Fruit fly (Drosophila melanogaster) whole organism, embryonic: ENCODE data around the gene Eip75B.

Experiments
- Abd-B ChIP-seq: fragments of 200-800 bp; sonication (Bioruptor generic); optimal IDR thresholded peaks from 2 replicates; lab custom pipeline; 2018; ENCODE audit warnings: missing biosample characterization, mild to moderate bottlenecking, missing genetic modification characterization, moderate library complexity
- Adf1 ChIP-seq: fragments of 200-800 bp; sonication (Bioruptor generic); IDR thresholded peaks from 2 replicates; pipeline ENCODE4 v1.3.6; 2022; ENCODE audit warnings: missing biosample characterization, missing genetic modification characterization
- Aef1 ChIP-seq: fragments of 200-800 bp; sonication (Bioruptor generic); IDR thresholded peaks from 3 replicates; pipeline ENCODE4 v1.3.6; 2022; ENCODE audit warnings: missing biosample characterization, missing genetic modification characterization
- Bdp1 ChIP-seq: fragments of 200-800 bp; sonication (Bioruptor generic); optimal IDR thresholded peaks from 3 replicates; lab custom pipeline; 2016; ENCODE audit warnings: missing biosample characterization, missing genetic modification characterization
- CG10274 ChIP-seq: fragments of 200-800 bp; sonication (Bioruptor generic); optimal IDR thresholded peaks from 3 replicates; lab custom pipeline; 2017; ENCODE audit warnings: missing biosample characterization, mild to moderate bottlenecking, missing genetic modification characterization
- CG11085 ChIP-seq: fragments of 200-800 bp; sonication (Bioruptor generic); IDR thresholded peaks from 2 replicates; pipeline ENCODE4 v1.3.6; 2022; ENCODE audit warnings: missing biosample characterization, missing genetic modification characterization
- CG11093 ChIP-seq: fragments of 200-800 bp; sonication (Bioruptor generic); IDR thresholded peaks from 3 replicates; pipeline ENCODE4 v1.3.6; 2022; ENCODE audit warnings: missing biosample characterization, missing genetic modification characterization
- CG14965 ChIP-seq: fragments of 200-800 bp; sonication (Bioruptor generic); optimal IDR thresholded peaks from 2 replicates; lab custom pipeline; 2016; ENCODE audit warnings: missing biosample characterization, missing genetic modification characterization, borderline replicate concordance
- CG15601 ChIP-seq: fragments of 200-800 bp; sonication (Bioruptor generic); optimal IDR thresholded peaks from 3 replicates; lab custom pipeline; 2019; ENCODE audit warnings: missing biosample characterization, mild to moderate bottlenecking, missing genetic modification characterization, moderate library complexity
- CG2875 ChIP-seq: fragments of 200-800 bp; sonication (Bioruptor generic); optimal IDR thresholded peaks from 2 replicates; lab custom pipeline; 2017; ENCODE audit warnings: missing biosample characterization, mild to moderate bottlenecking, missing genetic modification characterization, missing genetic modification reagents
- CG4328 ChIP-seq: fragments of 200-800 bp; sonication (Bioruptor generic); optimal IDR thresholded peaks from 3 replicates; lab custom pipeline; 2017; ENCODE audit warnings: missing biosample characterization, missing genetic modification reagents, missing genetic modification characterization
- CG6765 ChIP-seq: fragments of 200-800 bp; sonication (Bioruptor generic); optimal IDR thresholded peaks from 3 replicates; lab custom pipeline; 2017; ENCODE audit warnings: missing biosample characterization, mild to moderate bottlenecking, missing genetic modification characterization
- CG7372 ChIP-seq: fragments of 200-800 bp; sonication (Bioruptor generic); IDR thresholded peaks from 2 replicates; pipeline ENCODE4 v1.3.6; 2022; ENCODE audit warnings: missing biosample characterization, missing genetic modification characterization
- CG7963 ChIP-seq: fragments of 200-800 bp; sonication (Bioruptor generic); IDR thresholded peaks from 3 replicates; pipeline ENCODE4 v1.3.6; 2022; ENCODE audit warnings: missing biosample characterization, missing genetic modification characterization; ENCODE audit not compliant: partially characterized antibody
- CG8388 ChIP-seq: fragments of 200-800 bp; sonication (Bioruptor generic); optimal IDR thresholded peaks from 2 replicates; lab custom pipeline; 2019; ENCODE audit warnings: missing biosample characterization, mild to moderate bottlenecking, missing genetic modification characterization, moderate library complexity
- CG8478 ChIP-seq: fragments of >200 bp; optimal IDR thresholded peaks from 2 replicates; lab custom pipeline; 2018
- CG8765 ChIP-seq: fragments of 200-800 bp; sonication (Bioruptor generic); IDR thresholded peaks from 2 replicates; pipeline ENCODE4 v1.3.6; 2022; ENCODE audit warnings: missing biosample characterization, missing genetic modification characterization
- CG8944 ChIP-seq: fragments of 200-800 bp; sonication (Bioruptor generic); optimal IDR thresholded peaks from 3 replicates; lab custom pipeline; 2016; ENCODE audit warnings: missing biosample characterization, missing genetic modification characterization
- CG9437 ChIP-seq: fragments of 200-800 bp; sonication (Bioruptor generic); optimal IDR thresholded peaks from 2 replicates; lab custom pipeline; 2018; ENCODE audit warnings: missing biosample characterization, mild to moderate bottlenecking, missing genetic modification characterization
- CG9609 ChIP-seq: fragments of 200-800 bp; sonication (Bioruptor generic); optimal IDR thresholded peaks from 3 replicates; lab custom pipeline; 2016; ENCODE audit warnings: missing biosample characterization, missing genetic modification characterization
- CG9797 ChIP-seq: fragments of 200-800 bp; sonication (Bioruptor generic); optimal IDR thresholded peaks from 3 replicates; lab custom pipeline; 2018; ENCODE audit warnings: missing biosample characterization, mild to moderate bottlenecking, missing genetic modification characterization
- CrebB ChIP-seq: fragments of 200-800 bp; sonication (Bioruptor generic); optimal IDR thresholded peaks from 3 replicates; lab custom pipeline; 2018; ENCODE audit warnings: missing biosample characterization, mild to moderate bottlenecking, missing genetic modification characterization
- Ets65A ChIP-seq: fragments of 200-800 bp; sonication (Bioruptor generic); peaks from one replicate; lab custom pipeline; 2016; ENCODE audit warnings: missing biosample characterization, missing genetic modification characterization
- Fer1 ChIP-seq: fragments of 200-800 bp; sonication (Bioruptor generic); optimal IDR thresholded peaks from 2 replicates; lab custom pipeline; 2017; ENCODE audit warnings: missing biosample characterization, mild to moderate bottlenecking, missing genetic modification characterization
- H15 ChIP-seq: fragments of 200-800 bp; sonication (Bioruptor generic); IDR thresholded peaks from 3 replicates; pipeline ENCODE4 v1.3.6; 2022; ENCODE audit warnings: missing biosample characterization, missing genetic modification characterization
- HmgZ ChIP-seq: fragments of 200-800 bp; sonication (Bioruptor generic); optimal IDR thresholded peaks from 2 replicates; lab custom pipeline; 2018; ENCODE audit warnings: missing biosample characterization, mild to moderate bottlenecking, missing genetic modification characterization
- Mad ChIP-seq: fragments of 200-800 bp; sonication (Bioruptor generic); optimal IDR thresholded peaks from 2 replicates; lab custom pipeline; 2016; ENCODE audit warnings: missing biosample characterization, missing genetic modification characterization
- Med ChIP-seq: fragments of 200-800 bp; sonication (Bioruptor generic); peaks from one replicate; lab custom pipeline; 2016; ENCODE audit warnings: missing biosample characterization, missing genetic modification characterization, mild to moderate bottlenecking, inconsistent platforms, moderate library complexity
- Mes4 ChIP-seq: fragments of 200-800 bp; sonication (Bioruptor generic); optimal IDR thresholded peaks from 2 replicates; lab custom pipeline; 2016; ENCODE audit warnings: missing biosample characterization, missing genetic modification characterization
- Sox102F ChIP-seq: fragments of 200-800 bp; sonication (Bioruptor generic); optimal IDR thresholded peaks from 2 replicates; lab custom pipeline; 2018; ENCODE audit warnings: missing biosample characterization, mild to moderate bottlenecking, missing genetic modification characterization, moderate library complexity
- Taf1 ChIP-seq: fragments of 200-800 bp; sonication (Bioruptor generic); IDR thresholded peaks from 2 replicates; pipeline ENCODE4 v1.3.6; 2022; ENCODE audit warnings: missing biosample characterization, missing genetic modification characterization
- bbx ChIP-seq: fragments of 200-800 bp; sonication (Bioruptor generic); IDR thresholded peaks from 2 replicates; pipeline ENCODE4 v1.3.6; 2022; ENCODE audit warnings: missing biosample characterization, missing genetic modification characterization; ENCODE audit not compliant: partially characterized antibody
- cas ChIP-seq: fragments of 200-800 bp; sonication (Bioruptor generic); IDR thresholded peaks from 2 replicates; pipeline ENCODE4 v1.3.6; 2022; ENCODE audit warnings: missing biosample characterization, missing genetic modification characterization
- corto ChIP-seq: fragments of 200-800 bp; sonication (Bioruptor generic); optimal IDR thresholded peaks from 2 replicates; lab custom pipeline; 2016; ENCODE audit warnings: missing biosample characterization, mild to moderate bottlenecking, missing genetic modification characterization, moderate library complexity
- emc ChIP-seq: fragments of 200-800 bp; sonication (Bioruptor generic); optimal IDR thresholded peaks from 2 replicates; lab custom pipeline; 2016; ENCODE audit warnings: missing biosample characterization, missing genetic modification characterization
- eyg ChIP-seq: fragments of 200-800 bp; sonication (Bioruptor generic); optimal IDR thresholded peaks from 3 replicates; lab custom pipeline; 2016; ENCODE audit warnings: missing biosample characterization, missing genetic modification characterization
- gcm2 ChIP-seq: fragments of 200-800 bp; sonication (Bioruptor generic); optimal IDR thresholded peaks from 2 replicates; lab custom pipeline; 2016; ENCODE audit warnings: missing biosample characterization, missing genetic modification characterization
- grau ChIP-seq: fragments of 200-800 bp; optimal IDR thresholded peaks from 3 replicates; lab custom pipeline; 2019; ENCODE audit warnings: missing biosample characterization, mild to moderate bottlenecking, missing genetic modification characterization, moderate library complexity
- hbn ChIP-seq: fragments of 200-800 bp; sonication (Bioruptor generic); IDR thresholded peaks from 2 replicates; pipeline ENCODE4 v1.3.6; 2022; ENCODE audit warnings: missing biosample characterization, missing genetic modification characterization; ENCODE audit not compliant: partially characterized antibody
- hth ChIP-seq: fragments of >200 bp; optimal IDR thresholded peaks from 2 replicates; lab custom pipeline; 2017; ENCODE audit warnings: inconsistent platforms
- kah ChIP-seq: fragments of 200-800 bp; sonication (Bioruptor generic); optimal IDR thresholded peaks from 2 replicates; lab custom pipeline; 2018; ENCODE audit warnings: missing biosample characterization, mild to moderate bottlenecking, missing genetic modification characterization
- kni ChIP-seq: fragments of 200-800 bp; sonication (Bioruptor generic); optimal IDR thresholded peaks from 3 replicates; lab custom pipeline; 2017; ENCODE audit warnings: mild to moderate bottlenecking, missing biosample characterization, missing genetic modification reagents, missing genetic modification characterization
- lmd ChIP-seq: fragments of 200-800 bp; sonication (Bioruptor generic); IDR thresholded peaks from 2 replicates; pipeline ENCODE4 v1.3.6; 2022; ENCODE audit warnings: missing biosample characterization, missing genetic modification characterization
- maf-S ChIP-seq: fragments of 200-800 bp; sonication (Bioruptor generic); optimal IDR thresholded peaks from 2 replicates; lab custom pipeline; 2016; ENCODE audit warnings: missing biosample characterization, missing genetic modification characterization
- nerfin-2 ChIP-seq: fragments of 200-800 bp; sonication (Bioruptor generic); IDR thresholded peaks from 2 replicates; pipeline ENCODE4 v1.3.6; 2022; ENCODE audit warnings: missing biosample characterization, missing genetic modification characterization; ENCODE audit not compliant: partially characterized antibody
- repo ChIP-seq: fragments of 200-800 bp; sonication (Bioruptor generic); optimal IDR thresholded peaks from 2 replicates; lab custom pipeline; 2016; ENCODE audit warnings: missing biosample characterization, missing genetic modification characterization
- sqz ChIP-seq: fragments of 200-800 bp; sonication (Bioruptor generic); optimal IDR thresholded peaks from 3 replicates; lab custom pipeline; 2018; ENCODE audit warnings: missing biosample characterization, mild to moderate bottlenecking, missing genetic modification characterization
- tin ChIP-seq: fragments of 200-800 bp; sonication (Bioruptor generic); optimal IDR thresholded peaks from 3 replicates; lab custom pipeline; 2016; ENCODE audit warnings: missing biosample characterization, missing genetic modification characterization
- tio ChIP-seq: fragments of 200-800 bp; sonication (Bioruptor generic); optimal IDR thresholded peaks from 2 replicates; lab custom pipeline; 2017; ENCODE audit warnings: missing biosample characterization, missing genetic modification characterization, inconsistent platforms
- unc-4 ChIP-seq: fragments of 200-800 bp; sonication (Bioruptor generic); IDR thresholded peaks from 2 replicates; pipeline ENCODE4 v1.3.6; 2022; ENCODE audit warnings: missing biosample characterization, missing genetic modification characterization; ENCODE audit not compliant: partially characterized antibody

Eip75B gene

dm6 chr3L:18005055-18005874 lies 59.2 kb downstream of the Eip75B start (continued):
- no peak for TF ChIP-seq bbx (GFP tag; lab: Robert Waterston, UW)
- peak; percentile 25 for TF ChIP-seq CG10274 (GFP tag; lab: Kevin White, UChicago)
- peak; percentile 79 for TF ChIP-seq Mes4 (GFP tag; lab: Kevin White, UChicago)
- peak; percentile 60 for TF ChIP-seq CG8944 (GFP tag; lab: Kevin White, UChicago)
- no peak for TF ChIP-seq CG9797 (GFP tag; lab: Kevin White, UChicago)
- TF ChIP-seq Ets65A (GFP tag; lab: Kevin White, UChicago): no peak
- no peak for TF ChIP-seq CG8478
- peak; percentile 49 for TF ChIP-seq Fer1 (GFP tag; lab: Kevin White, UChicago)
- peak; percentile 45 for TF ChIP-seq CG4328 (GFP tag; lab: Kevin White, UChicago)
- no peak for TF ChIP-seq CG7963 (GFP tag; lab: Robert Waterston, UW)
- peak; percentile 87 for TF ChIP-seq CG9437 (GFP tag; lab: Kevin White, UChicago)
- TF ChIP-seq grau (tag; lab: Kevin White, UChicago): peak; percentile 85
- TF ChIP-seq CG7372 (GFP tag; lab: Robert Waterston, UW): no peak
- TF ChIP-seq CG6765 (GFP tag; lab: Kevin White, UChicago): no peak
- TF ChIP-seq Bdp1 (GFP tag; lab: Kevin White, UChicago): no peak
- no peak for TF ChIP-seq Adf1 (GFP tag; lab: Robert Waterston, UW)
- TF ChIP-seq CG8765 (GFP tag; lab: Robert Waterston, UW): no peak; the same call in 1 of the 2 replicates
- peak; percentile 57 for TF ChIP-seq lmd (GFP tag; lab: Robert Waterston, UW)
- peak; percentile 59 for TF ChIP-seq Mad (GFP tag; lab: Kevin White, UChicago)
- no peak for TF ChIP-seq corto (GFP tag; lab: Kevin White, UChicago)
- TF ChIP-seq Aef1 (GFP tag; lab: Robert Waterston, UW): no peak
- peak; percentile 77 for TF ChIP-seq Sox102F (GFP tag; lab: Kevin White, UChicago)
- TF ChIP-seq CG2875 (GFP tag; lab: Kevin White, UChicago): peak; percentile 88
- TF ChIP-seq hbn (GFP tag; lab: Robert Waterston, UW): no peak
- peak; percentile 85 for TF ChIP-seq CG8388
- peak; percentile 47 for TF ChIP-seq repo (GFP tag; lab: Kevin White, UChicago)
- no peak for TF ChIP-seq hth (lab: Kevin White, UChicago)
- TF ChIP-seq CG11093 (GFP tag; lab: Robert Waterston, UW): no peak
- TF ChIP-seq kni: peak; percentile 67
- no peak for TF ChIP-seq gcm2
- peak; percentile 70 for TF ChIP-seq tin (GFP tag; lab: Kevin White, UChicago)
- peak; percentile 60 for TF ChIP-seq maf-S
- TF ChIP-seq CrebB (tag; lab: Kevin White, UChicago): peak; percentile 55
- TF ChIP-seq kah (GFP tag; lab: Kevin White, UChicago): no peak
- TF ChIP-seq CG15601 (tag; lab: Kevin White, UChicago): peak; percentile 89
- TF ChIP-seq Med: peak; percentile 73
- peak; percentile 9 for TF ChIP-seq HmgZ (tag; lab: Kevin White, UChicago)
- TF ChIP-seq sqz (GFP tag; lab: Kevin White, UChicago): peak; percentile 74
- TF ChIP-seq H15 (GFP tag; lab: Robert Waterston, UW): peak; percentile 57; the same call in 2 of the 3 replicates
- TF ChIP-seq Abd-B (GFP tag; lab: Kevin White, UChicago): peak; percentile 81
- peak; percentile 16 for TF ChIP-seq CG14965 (GFP tag; lab: Kevin White, UChicago)
- no peak for TF ChIP-seq Taf1 (GFP tag; lab: Robert Waterston, UW)
- no peak for TF ChIP-seq CG11085
- no peak for TF ChIP-seq eyg
- no peak for TF ChIP-seq unc-4 (GFP tag; lab: Robert Waterston, UW)
- peak; percentile 77 for TF ChIP-seq CG9609 (GFP tag; lab: Kevin White, UChicago)
- TF ChIP-seq tio (GFP tag; lab: Kevin White, UChicago): peak; percentile 92
- TF ChIP-seq cas (GFP tag; lab: Robert Waterston, UW): no peak
- no peak for TF ChIP-seq emc (GFP tag; lab: Kevin White, UChicago)
- TF ChIP-seq nerfin-2 (GFP tag; lab: Robert Waterston, UW): no peak
